Worm (Caenorhabditis elegans) whole organism, L2 larva: ENCODE measurements around the gene plrg-1.

Source experiments
- ZK546.5 ChIP-seq: sonication (generic microtip); optimal IDR thresholded peaks from 2 replicates; lab custom pipeline; 2017; ENCODE audit warnings: missing biosample characterization, missing genetic modification characterization
- aly-2 ChIP-seq: fragments of 150-350 bp; optimal IDR thresholded peaks from 2 replicates; lab custom pipeline; 2014; ENCODE audit warnings: missing biosample characterization, missing genetic modification characterization
- ama-1 ChIP-seq: fragments of 150-350 bp; optimal IDR thresholded peaks from 2 replicates; lab custom pipeline; 2018; ENCODE audit warnings: inconsistent platforms
- ceh-16 ChIP-seq: fragments of 150-350 bp; optimal IDR thresholded peaks from 2 replicates; lab custom pipeline; 2014; ENCODE audit warnings: missing biosample characterization, missing genetic modification characterization
- dmd-4 ChIP-seq: sonication (generic microtip); optimal IDR thresholded peaks from 2 replicates; lab custom pipeline; 2017; ENCODE audit warnings: missing biosample characterization, missing genetic modification characterization
- elt-1 ChIP-seq: fragments of 150-350 bp; optimal IDR thresholded peaks from 2 replicates; lab custom pipeline; 2014; ENCODE audit warnings: missing biosample characterization, missing genetic modification characterization
- elt-3 ChIP-seq: sonication (generic microtip); optimal IDR thresholded peaks from 2 replicates; lab custom pipeline; 2017; ENCODE audit warnings: missing biosample characterization, missing genetic modification characterization
- fos-1 ChIP-seq: fragments of 150-350 bp; optimal IDR thresholded peaks from 2 replicates; lab custom pipeline; 2014; ENCODE audit warnings: missing biosample characterization, missing genetic modification characterization
- mbf-1 ChIP-seq: sonication (generic microtip); optimal IDR thresholded peaks from 2 replicates; lab custom pipeline; 2017; ENCODE audit warnings: missing biosample characterization, missing genetic modification characterization
- sma-3 ChIP-seq: sonication (generic microtip); optimal IDR thresholded peaks from 2 replicates; lab custom pipeline; 2016; ENCODE audit warnings: missing genetic modification reagents, missing genetic modification characterization, missing compliant biosample characterization
- sma-9 ChIP-seq, 2 experiments: fragments of 150-350 bp in 1 of 2; sonication (generic microtip) in 1 of 2; optimal IDR thresholded peaks; 2 replicates each; lab custom pipeline; 2014 to 2016; ENCODE audit warnings: missing genetic modification characterization in 2 of 2, mild to moderate bottlenecking in 1 of 2, missing biosample characterization in 1 of 2, missing compliant biosample characterization in 1 of 2, missing genetic modification reagents in 1 of 2, moderate library complexity in 1 of 2
- ztf-4 ChIP-seq: fragments of 150-350 bp; optimal IDR thresholded peaks from 2 replicates; lab custom pipeline; 2014; ENCODE audit warnings: missing biosample characterization, missing genetic modification characterization

- TF ChIP-seq mbf-1 (tag; lab: Kevin White, UChicago) (no peak), ama-1 (no peak), ztf-4 (no peak), sma-3 (no peak), sma-9 (GFP tag; optimal IDR thresholded peaks at IDR 0.05; lab: Kevin White, UChicago) (no peak), sma-9 (tag; optimal IDR thresholded peaks at IDR 0.05; lab: Kevin White, UChicago) (no peak), elt-1 (tag; lab: Kevin White, UChicago) (no peak), fos-1 (tag; lab: Kevin White, UChicago) (no peak), ceh-16 (tag; lab: Kevin White, UChicago) (no peak), dmd-4 (no peak), aly-2 (tag; lab: Kevin White, UChicago) (no peak), ZK546.5 (tag; lab: Kevin White, UChicago) (no peak), elt-3 (tag; lab: Kevin White, UChicago) (no peak)
These were observed 39.2 kb upstream of the plrg-1 start, which contains the start of gene C29A12.6 for ce11 chrV:10846893-10847292.
